Worm (Caenorhabditis elegans) whole organism, midembryonic: ENCODE data around the gene xbx-1.
"Not testable (repeated sequence)": the region's sequence is repeated elsewhere in the genome, so short reads cannot be mapped to it uniquely, and the experiment has no call there.

Experiments
- T22C8.4 ChIP-seq: fragments of 200-800 bp; sonication (Bioruptor generic); IDR thresholded peaks from 2 replicates; pipeline ENCODE4 v1.3.6; 2022; ENCODE audit warnings: missing genetic modification characterization, missing compliant biosample characterization
- cog-1 ChIP-seq: sonication (generic microtip); optimal IDR thresholded peaks from 2 replicates; lab custom pipeline; 2016; ENCODE audit warnings: missing genetic modification characterization, missing compliant biosample characterization
- flt-1 ChIP-seq: fragments of 200-800 bp; sonication (Bioruptor generic); IDR thresholded peaks from 2 replicates; pipeline ENCODE4 v1.3.6; 2022; ENCODE audit warnings: missing genetic modification characterization, missing compliant biosample characterization
- klf-2 ChIP-seq: fragments of 200-800 bp; sonication (Bioruptor generic); conservative IDR thresholded peaks from 2 replicates; pipeline ENCODE4 v1.3.6; 2022; ENCODE audit warnings: missing genetic modification reagents, missing genetic modification characterization, missing compliant biosample characterization
- med-1 ChIP-seq: sonication (generic microtip); optimal IDR thresholded peaks from 2 replicates; lab custom pipeline; 2017; ENCODE audit warnings: missing genetic modification characterization, mild to moderate bottlenecking, missing compliant biosample characterization, antibody characterized with exemption, missing genetic modification reagents; ENCODE audit not compliant: insufficient read depth
- ref-1 ChIP-seq: fragments of 200-800 bp; sonication (Bioruptor generic); conservative IDR thresholded peaks from 2 replicates; pipeline ENCODE4 v1.3.6; 2022; ENCODE audit warnings: missing genetic modification reagents, missing genetic modification characterization, missing compliant biosample characterization
- tab-1 ChIP-seq: fragments of 200-800 bp; sonication (Bioruptor generic); IDR thresholded peaks from 2 replicates; pipeline ENCODE4 v1.3.6; 2022; ENCODE audit warnings: missing genetic modification characterization, missing compliant biosample characterization
- ztf-23 ChIP-seq: fragments of 200-800 bp; sonication (Bioruptor generic); IDR thresholded peaks from 2 replicates; pipeline ENCODE4 v1.3.6; 2022; ENCODE audit warnings: missing genetic modification reagents, missing genetic modification characterization, missing compliant biosample characterization
- ztf-29 ChIP-seq: fragments of 200-800 bp; sonication (Bioruptor generic); IDR thresholded peaks from 2 replicates; pipeline ENCODE4 v1.3.6; 2022; ENCODE audit warnings: missing genetic modification reagents, missing genetic modification characterization, missing compliant biosample characterization

xbx-1 gene

DNA sequence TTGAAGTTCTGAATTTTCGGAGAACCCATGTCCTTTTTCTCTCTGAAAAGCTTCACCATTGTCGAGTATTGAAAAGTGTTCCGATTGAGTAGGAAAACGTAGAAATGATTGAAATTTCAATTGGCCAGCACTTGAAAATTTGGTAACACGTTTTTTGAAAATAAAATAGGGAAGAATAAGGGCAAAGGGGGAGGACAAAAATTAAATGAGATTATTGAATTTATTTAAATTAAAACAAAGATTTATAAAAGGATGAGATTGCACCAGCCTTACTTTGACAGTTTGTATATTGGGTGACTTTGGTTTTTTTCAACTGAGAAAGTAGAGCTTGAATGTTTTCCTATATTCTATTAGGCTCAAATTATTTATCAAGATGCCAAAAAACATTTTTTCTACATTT lies 34.1 kb downstream of the xbx-1 start, which contains the start of gene obr-2:
obr-2 (minus strand) TSS at position 101 of the 400 bp plus-strand sequence.
- no peak for TF ChIP-seq klf-2 (GFP tag; lab: Robert Waterston, UW)
- TF ChIP-seq ztf-29 (GFP tag; lab: Robert Waterston, UW), result no peak
- no peak for TF ChIP-seq flt-1 (GFP tag; lab: Robert Waterston, UW)
- no peak for TF ChIP-seq T22C8.4
- no peak for TF ChIP-seq ref-1
- no peak for TF ChIP-seq med-1
- no peak for TF ChIP-seq cog-1
- no peak for TF ChIP-seq ztf-23 (GFP tag; lab: Robert Waterston, UW)

DNA sequence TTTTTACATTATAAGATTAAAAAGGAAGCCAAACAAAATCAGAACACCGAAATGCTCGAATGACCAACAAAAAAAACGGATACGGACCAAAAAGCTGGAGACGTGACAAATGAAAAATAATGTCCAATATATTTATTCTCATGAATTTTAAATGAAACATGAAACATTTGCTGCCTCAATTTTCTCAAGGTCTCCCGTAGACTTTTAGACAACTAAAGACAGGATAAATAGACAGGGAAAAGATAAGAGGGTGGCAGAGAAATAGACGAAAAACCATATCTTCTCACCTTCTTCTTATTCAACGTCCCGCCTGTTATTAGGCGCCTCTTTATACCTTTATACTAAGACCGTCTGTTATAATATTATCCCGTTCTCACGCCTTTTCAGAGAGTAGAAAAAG lies 35.8 kb downstream of the xbx-1 start:
- TF ChIP-seq ref-1 (no peak), flt-1 (GFP tag; lab: Robert Waterston, UW) (no peak), cog-1 (no peak), T22C8.4 (no peak), med-1 (no peak), tab-1 (GFP tag; lab: Robert Waterston, UW) (no peak), klf-2 (GFP tag; lab: Robert Waterston, UW) (no peak), ztf-23 (GFP tag; lab: Robert Waterston, UW) (no peak), ztf-29 (GFP tag; lab: Robert Waterston, UW) (no peak)

DNA sequence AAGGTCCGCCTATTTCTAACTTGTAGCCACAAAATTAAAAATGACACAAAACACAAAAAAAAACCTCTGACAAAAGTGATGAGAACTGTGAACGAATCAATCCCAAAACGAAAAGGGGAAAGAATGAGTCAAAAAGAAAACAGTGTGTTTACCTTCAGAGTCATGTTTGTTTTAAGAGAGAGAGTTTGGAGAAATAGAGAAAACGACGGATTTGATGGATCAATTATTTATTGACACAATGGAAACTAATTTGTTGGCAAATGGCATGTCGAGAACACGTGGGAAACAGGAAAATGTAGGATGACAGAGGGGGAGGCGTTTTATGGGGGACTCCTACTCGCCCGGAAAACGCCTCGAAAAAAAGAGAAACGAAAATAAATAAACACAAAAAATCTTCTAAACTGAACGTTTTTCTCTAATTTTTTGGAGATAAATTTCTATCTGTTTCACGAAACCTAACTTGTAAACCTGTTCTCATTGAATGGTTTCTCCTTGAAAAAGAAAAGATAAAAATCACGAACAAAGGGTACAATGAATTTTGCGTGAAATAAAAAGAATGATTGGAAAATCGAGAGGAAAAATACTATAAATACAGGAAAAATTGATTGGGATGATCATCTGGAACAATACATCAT lies 36.9 kb downstream of the xbx-1 start:
- TF ChIP-seq ztf-23 (GFP tag; lab: Robert Waterston, UW), result no peak
- no peak for TF ChIP-seq flt-1 (GFP tag; lab: Robert Waterston, UW)
- TF ChIP-seq med-1, result no peak
- TF ChIP-seq cog-1, result no peak
- TF ChIP-seq klf-2 (GFP tag; lab: Robert Waterston, UW), result no peak
- TF ChIP-seq ref-1, result no peak
- no peak for TF ChIP-seq tab-1 (GFP tag; lab: Robert Waterston, UW)
- TF ChIP-seq T22C8.4, result no peak
- no peak for TF ChIP-seq ztf-29 (GFP tag; lab: Robert Waterston, UW)

DNA sequence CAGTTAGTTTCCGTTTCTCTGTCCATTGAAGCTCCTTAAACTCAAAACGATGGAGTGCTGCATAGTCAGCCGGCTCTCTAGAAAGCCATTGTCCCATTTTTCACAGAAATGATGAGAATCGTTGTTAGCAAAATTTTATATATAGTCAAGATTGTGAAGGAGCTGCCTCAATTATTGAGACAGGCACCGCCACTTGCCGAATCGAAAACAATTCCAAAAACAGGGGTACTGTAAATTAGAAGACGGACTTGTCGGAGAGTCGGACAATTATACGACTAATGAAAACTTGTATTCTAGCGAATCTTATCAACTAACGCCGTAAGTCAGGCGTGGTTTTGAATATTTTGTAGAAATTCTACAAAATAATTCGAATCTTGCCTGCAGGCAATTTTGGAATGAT lies 40.2 kb downstream of the xbx-1 start, which contains the start of gene F14H8.2:
F14H8.2 (minus strand) TSS at position 101 of the 400 bp plus-strand sequence.
- TF ChIP-seq flt-1 (GFP tag; lab: Robert Waterston, UW) (no peak), med-1 (no peak), ztf-23 (GFP tag; lab: Robert Waterston, UW) (no peak), ref-1 (no peak), tab-1 (GFP tag; lab: Robert Waterston, UW) (no peak), klf-2 (GFP tag; lab: Robert Waterston, UW) (no peak), ztf-29 (GFP tag; lab: Robert Waterston, UW) (no peak), cog-1 (no peak), T22C8.4 (no peak)

DNA sequence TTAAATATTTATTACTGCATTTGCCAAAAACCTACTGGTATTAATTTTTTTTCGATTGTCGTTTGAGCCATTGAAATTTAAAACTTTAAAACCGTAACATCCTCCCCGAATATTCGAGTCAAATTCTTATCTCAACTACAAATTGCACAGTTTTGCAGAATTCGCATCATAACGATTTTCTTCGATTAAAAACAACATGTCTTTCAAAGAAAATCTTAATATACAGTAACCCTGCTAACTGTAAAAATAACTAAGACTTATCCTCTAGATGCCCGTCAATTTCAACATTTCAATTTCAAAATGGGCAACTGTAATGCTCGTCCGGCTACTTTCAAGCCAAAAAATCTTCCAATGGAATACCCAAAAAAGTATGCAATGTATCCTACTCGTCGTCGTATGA lies 40.7 kb downstream of the xbx-1 start, which contains the start of gene F14H8.5:
F14H8.5 (plus strand) TSS at position 301 of the 400 bp plus-strand sequence.
- TF ChIP-seq ztf-23 (GFP tag; lab: Robert Waterston, UW), result no peak
- no peak for TF ChIP-seq ztf-29 (GFP tag; lab: Robert Waterston, UW)
- no peak for TF ChIP-seq med-1
- no peak for TF ChIP-seq ref-1
- no peak for TF ChIP-seq flt-1 (GFP tag; lab: Robert Waterston, UW)
- TF ChIP-seq tab-1 (GFP tag; lab: Robert Waterston, UW), result no peak
- no peak for TF ChIP-seq cog-1
- no peak for TF ChIP-seq klf-2 (GFP tag; lab: Robert Waterston, UW)
- TF ChIP-seq T22C8.4, result no peak

DNA sequence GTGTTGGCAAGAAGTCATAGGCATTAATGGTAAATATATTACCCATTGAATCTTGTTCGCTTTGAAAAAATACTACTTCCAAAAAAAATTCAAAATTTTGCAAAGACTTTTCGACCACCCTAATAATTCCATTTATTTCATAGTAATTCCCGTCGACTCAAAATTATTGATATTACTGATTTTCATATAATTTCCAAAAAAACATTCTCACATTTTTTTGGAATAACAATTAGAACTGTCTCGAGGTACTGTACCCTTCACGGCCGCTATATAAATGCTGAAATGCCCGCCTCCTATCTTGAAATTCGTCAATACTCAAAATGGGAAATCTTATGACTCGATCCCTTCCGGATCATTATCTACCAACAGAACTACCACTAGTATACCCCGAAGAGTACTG lies 43.5 kb downstream of the xbx-1 start, which contains the start of gene F14H8.4:
F14H8.4 (plus strand) TSS at position 301 of the 400 bp plus-strand sequence.
- no peak for TF ChIP-seq flt-1 (GFP tag; lab: Robert Waterston, UW)
- no peak for TF ChIP-seq cog-1

DNA sequence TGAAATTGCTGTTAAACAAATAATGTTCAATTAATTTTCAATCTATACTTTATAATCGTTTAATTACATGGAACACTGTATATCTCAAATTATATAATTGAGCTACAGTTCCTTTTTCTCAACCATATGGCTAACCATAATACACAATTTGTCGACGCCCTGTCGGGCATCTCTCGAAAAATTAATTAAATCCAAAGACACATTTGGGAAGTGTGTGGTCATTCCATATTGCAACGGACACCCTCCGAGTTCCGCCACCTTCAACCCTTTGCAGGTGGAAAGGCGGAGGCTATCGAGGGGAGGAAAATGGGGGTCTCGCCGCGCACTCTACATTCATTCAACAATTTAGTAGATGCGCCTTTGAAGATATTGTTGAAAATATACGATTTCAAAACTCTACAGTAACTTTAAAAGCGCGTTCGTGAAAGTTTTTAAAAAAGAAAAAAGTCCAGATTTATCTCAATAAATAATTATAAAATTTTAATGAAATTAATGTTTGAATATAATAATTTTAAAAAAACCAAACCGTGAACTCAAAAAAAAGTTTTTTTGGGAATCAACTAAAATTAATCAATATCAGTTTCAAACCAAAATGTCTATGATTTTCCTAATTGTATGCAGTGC lies 49.0 kb downstream of the xbx-1 start, which contains the start of gene F14H8.8:
F14H8.8 (plus strand) TSS at position 574 of the 624 bp plus-strand sequence.
- TF ChIP-seq tab-1 (GFP tag; lab: Robert Waterston, UW), result no peak
- TF ChIP-seq cog-1, result no peak
- TF ChIP-seq ztf-23 (GFP tag; lab: Robert Waterston, UW), result no peak
- no peak for TF ChIP-seq ref-1

DNA sequence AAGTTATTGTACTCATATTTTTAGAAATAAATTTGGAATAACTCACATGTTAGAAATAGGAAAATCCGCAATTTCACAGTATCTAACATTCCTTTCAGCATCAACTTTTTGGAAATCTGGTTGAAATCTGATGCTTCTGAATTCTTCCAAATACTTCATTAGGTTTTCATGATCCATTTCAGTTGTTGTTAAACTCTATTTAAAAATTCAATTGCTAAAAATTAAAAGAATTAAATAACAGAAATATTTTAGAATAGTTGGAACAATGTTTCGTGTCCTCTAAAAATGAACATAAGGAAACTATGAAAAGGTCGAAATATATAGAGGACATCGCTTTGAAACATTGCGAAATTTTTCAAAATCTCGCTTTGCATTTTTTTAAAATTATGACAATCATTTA lies 51.3 kb downstream of the xbx-1 start, which contains the start of gene cng-1:
cng-1 (minus strand) TSS at position 101 of the 400 bp plus-strand sequence.
- not testable (repeated sequence) for TF ChIP-seq flt-1 (GFP tag; lab: Robert Waterston, UW); ztf-29 (GFP tag; lab: Robert Waterston, UW); T22C8.4
